Worm (Caenorhabditis elegans): ENCODE results near the gene ant-1.4.
A peak's percentile ranks its signal among the peaks of the same experiment; 100 is the strongest.
"Not testable (repeated sequence)": the region's sequence is repeated elsewhere in the genome, so short reads cannot be mapped to it uniquely, and the experiment has no call there.

Gene ant-1.4

ce11 chrIV:8468729-8469340, 8.7 kb upstream of the ant-1.4 start:
- TF ChIP-seq vab-7 (GFP tag; IDR thresholded peaks at IDR 0.05) (peak; percentile 46; the same call in 1 of the 2 replicates), pha-4 (GFP tag; IDR thresholded peaks at IDR 0.05) (0 out of 2 replicates have a peak, but pooled peaks have one; percentile 6), Y105C5A.15 (GFP tag; IDR thresholded peaks at IDR 0.05) (peak; percentile 73; the same call in 1 of the 2 replicates), lim-7 (GFP tag; IDR thresholded peaks at IDR 0.05) (0 out of 2 replicates have a peak, but pooled peaks have one; percentile 42), mdt-29 (GFP tag; IDR thresholded peaks at IDR 0.05) (peak; percentile 79), lin-1 (GFP tag; IDR thresholded peaks at IDR 0.05) (0 out of 2 replicates have a peak, but pooled peaks have one; percentile 8), F26F4.8 (GFP tag; conservative IDR thresholded peaks at IDR 0.05) (0 out of 2 replicates have a peak, but pooled peaks have one; percentile 7)
- TF ChIP-seq pha-4 (tag; optimal IDR thresholded peaks at IDR 0.05): not testable (repeated sequence)

ce11 chrIV:8467343-8467742, 7.2 kb upstream of the ant-1.4 start:
- TF ChIP-seq snpc-1.2 (GFP tag; IDR thresholded peaks at IDR 0.05): 0 out of 2 replicates have a peak, but pooled peaks have one; percentile 27

ce11 chrIV:8464187-8464586, 4.1 kb upstream of the ant-1.4 start:
- peak in 1 of 2 experiments; percentile 63 for TF ChIP-seq mdl-1 (tag; optimal IDR thresholded peaks at IDR 0.05)
- peak; percentile 19; the same call in 1 of the 2 replicates for TF ChIP-seq dmd-6 (GFP tag; IDR thresholded peaks at IDR 0.05)
- no peak for TF ChIP-seq ztf-7 (tag; optimal IDR thresholded peaks at IDR 0.05)
- TF ChIP-seq nhr-28 (tag; optimal IDR thresholded peaks at IDR 0.05): peak; percentile 40
- no peak for TF ChIP-seq lin-15B (tag; optimal IDR thresholded peaks at IDR 0.05)
- TF ChIP-seq ceh-44 (GFP tag; IDR thresholded peaks at IDR 0.05): no peak
- TF ChIP-seq F10B5.3 (tag; optimal IDR thresholded peaks at IDR 0.05): no peak
- peak; percentile 22 for TF ChIP-seq hlh-30 (tag; optimal IDR thresholded peaks at IDR 0.05; ENCODE audit: insufficient read depth)

ce11 chrIV:8463716-8464115, 3.6 kb upstream of the ant-1.4 start, which contains the start of gene str-176:
str-176 (minus strand) TSS chrIV:8463816.
- TF ChIP-seq ceh-20 (GFP tag; IDR thresholded peaks at IDR 0.05) (no peak), nhr-6 (tag; optimal IDR thresholded peaks at IDR 0.05) (no peak), sdz-12 (GFP tag; optimal IDR thresholded peaks at IDR 0.05) (no peak), nhr-25 (tag; optimal IDR thresholded peaks at IDR 0.05; ENCODE audit: borderline replicate concordance, insufficient read depth) (no peak), spr-1 (tag; optimal IDR thresholded peaks at IDR 0.05) (no peak), tag-97 (GFP tag; IDR thresholded peaks at IDR 0.05) (no peak), daf-12 (tag; optimal IDR thresholded peaks at IDR 0.05) (no peak), F10B5.3 (tag; optimal IDR thresholded peaks at IDR 0.05) (no peak), ztf-11 (tag; optimal IDR thresholded peaks at IDR 0.05) (no peak)

ce11 chrIV:8463069-8463468, 3.0 kb upstream of the ant-1.4 start:
- TF ChIP-seq ceh-20 (GFP tag; IDR thresholded peaks at IDR 0.05): peak; percentile 60; the same call in 1 of the 2 replicates
- no peak for TF ChIP-seq lim-7 (GFP tag; IDR thresholded peaks at IDR 0.05)
- peak in 1 of 2 experiments; percentile 100 for TF ChIP-seq unc-62 (GFP tag; optimal IDR thresholded peaks at IDR 0.05 in 1 of 2)
- TF ChIP-seq unc-62 (tag; optimal IDR thresholded peaks at IDR 0.05): no peak
- peak in 1 of 2 experiments; percentile 84 for TF ChIP-seq mdl-1 (tag; optimal IDR thresholded peaks at IDR 0.05)
- no peak for TF ChIP-seq pqm-1 (tag; optimal IDR thresholded peaks at IDR 0.05)
- TF ChIP-seq aha-1 (tag): peak; percentile 39
- no peak for TF ChIP-seq nhr-41 (GFP tag; IDR thresholded peaks at IDR 0.05)
- no peak for TF ChIP-seq cey-2 (tag; optimal IDR thresholded peaks at IDR 0.05; ENCODE audit: borderline replicate concordance, insufficient read depth)
- no peak for TF ChIP-seq Y5F2A.4 (GFP tag; optimal IDR thresholded peaks at IDR 0.05)
- peak; percentile 68 for TF ChIP-seq nhr-28 (tag; optimal IDR thresholded peaks at IDR 0.05)
- no peak for TF ChIP-seq saeg-2 (GFP tag; IDR thresholded peaks at IDR 0.05)
- TF ChIP-seq dmd-6 (GFP tag; IDR thresholded peaks at IDR 0.05): 0 out of 2 replicates have a peak, but pooled peaks have one; percentile 9
- TF ChIP-seq jun-1 (tag; optimal IDR thresholded peaks at IDR 0.05): no peak
- peak; percentile 24 for TF ChIP-seq hlh-11 (tag; optimal IDR thresholded peaks at IDR 0.05)
- TF ChIP-seq hlh-30 (tag; optimal IDR thresholded peaks at IDR 0.05; ENCODE audit: insufficient read depth): peak; percentile 58
